Worm (Caenorhabditis elegans): ENCODE results near the gene eif-2A.
A peak's percentile ranks its signal among the peaks of the same experiment; 100 is the strongest.

eif-2A gene

DNA sequence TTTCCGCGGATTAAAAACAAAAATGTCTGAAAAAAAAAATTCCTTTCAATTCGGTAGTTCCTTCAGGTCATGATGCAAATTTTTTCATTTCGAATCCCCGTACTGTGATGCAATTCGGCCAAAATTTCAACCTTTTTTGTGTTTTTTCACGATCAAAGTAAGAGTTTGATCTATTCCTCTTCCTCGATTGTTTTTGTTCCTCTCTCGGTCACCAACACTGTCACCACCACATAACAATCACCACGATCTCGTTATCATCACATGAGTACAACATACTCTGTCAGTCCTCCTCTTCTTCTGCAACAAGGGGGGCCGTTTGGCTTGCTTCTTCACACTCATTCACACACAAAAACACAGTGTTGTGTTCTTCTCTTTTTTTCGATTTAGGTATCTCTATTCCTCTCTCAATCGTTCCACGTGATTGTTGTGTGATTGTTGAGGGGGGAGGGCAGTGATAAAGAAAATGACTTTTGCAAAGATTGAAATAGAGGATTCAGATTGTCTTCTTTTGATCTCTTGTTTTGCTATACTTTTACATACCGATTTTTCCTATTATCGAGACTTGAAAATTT is 26.3 kb upstream of the eif-2A start (continued):
- no peak for TF ChIP-seq ceh-9 (tag; optimal IDR thresholded peaks at IDR 0.05)
- TF ChIP-seq daf-12 (tag; optimal IDR thresholded peaks at IDR 0.05): no peak
- TF ChIP-seq nhr-237 (tag; optimal IDR thresholded peaks at IDR 0.05): no peak
- TF ChIP-seq lin-15B (tag; optimal IDR thresholded peaks at IDR 0.05): no peak
- TF ChIP-seq zag-1 (tag; optimal IDR thresholded peaks at IDR 0.05): no peak
- TF ChIP-seq hmg-11 (tag; optimal IDR thresholded peaks at IDR 0.05): no peak
- TF ChIP-seq nhr-12 (tag; optimal IDR thresholded peaks at IDR 0.05): no peak
- TF ChIP-seq egl-5 (tag; optimal IDR thresholded peaks at IDR 0.05): no peak
- TF ChIP-seq ztf-4 (tag; optimal IDR thresholded peaks at IDR 0.05): no peak
- no peak for TF ChIP-seq egl-27 (tag; optimal IDR thresholded peaks at IDR 0.05)
- TF ChIP-seq nhr-67 (tag; optimal IDR thresholded peaks at IDR 0.05): no peak
- peak; percentile 77 for TF ChIP-seq nhr-43 (tag; optimal IDR thresholded peaks at IDR 0.05; ENCODE audit: poor library complexity, severe bottlenecking)
- TF ChIP-seq elt-3 (tag; optimal IDR thresholded peaks at IDR 0.05): peak in 1 of 3 experiments; percentile 66
- no peak for TF ChIP-seq fkh-10 (GFP tag; optimal IDR thresholded peaks at IDR 0.05)

DNA sequence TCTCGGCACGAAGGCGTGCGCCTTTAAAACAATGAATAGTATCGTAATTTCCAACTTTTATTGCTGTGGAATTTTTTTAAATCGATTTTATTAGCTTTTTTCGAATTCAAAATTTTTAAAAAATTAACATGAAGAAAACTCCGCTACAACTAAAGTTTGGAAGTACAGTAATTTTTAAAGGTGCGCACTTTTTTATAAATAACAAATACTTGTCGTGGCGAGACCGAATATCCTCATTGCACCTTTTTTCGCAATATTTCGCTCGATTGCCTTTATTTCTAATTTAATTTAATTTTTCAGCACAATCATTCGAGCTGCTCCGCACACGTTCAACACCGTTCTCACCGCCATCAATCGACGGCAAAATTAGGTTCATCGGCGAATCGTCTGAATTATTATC is 25.7 kb upstream of the eif-2A start, which contains the start of the genes T09F3.2 and T09F3.7:
T09F3.2 (plus strand) TSS at position 301 of the 400 bp plus-strand sequence.
T09F3.7 (plus strand) TSS at position 315 of the 400 bp plus-strand sequence.
- TF ChIP-seq ama-1 (optimal IDR thresholded peaks at IDR 0.05) (peak; percentile 4), nhr-67 (tag; optimal IDR thresholded peaks at IDR 0.05) (no peak), elt-3 (tag; optimal IDR thresholded peaks at IDR 0.05) (no peak), snpc-4 (tag; optimal IDR thresholded peaks at IDR 0.05) (no peak)

- TF ChIP-seq tbx-2 (tag; optimal IDR thresholded peaks at IDR 0.05): no peak
- no peak for TF ChIP-seq ceh-9 (tag; optimal IDR thresholded peaks at IDR 0.05)
- no peak for TF ChIP-seq nhr-23 (tag; optimal IDR thresholded peaks at IDR 0.05)
- TF ChIP-seq nhr-28 (tag; optimal IDR thresholded peaks at IDR 0.05): no peak
- TF ChIP-seq ama-1 (optimal IDR thresholded peaks at IDR 0.05): no peak
- TF ChIP-seq nhr-77 (tag; optimal IDR thresholded peaks at IDR 0.05): no peak
These were observed 23.1 kb upstream of the eif-2A start, which contains the start of gene gpd-1 for ce11 chrII:10393282-10394179. Gene gpd-1 (plus strand): TSS chrII:10394129.

DNA sequence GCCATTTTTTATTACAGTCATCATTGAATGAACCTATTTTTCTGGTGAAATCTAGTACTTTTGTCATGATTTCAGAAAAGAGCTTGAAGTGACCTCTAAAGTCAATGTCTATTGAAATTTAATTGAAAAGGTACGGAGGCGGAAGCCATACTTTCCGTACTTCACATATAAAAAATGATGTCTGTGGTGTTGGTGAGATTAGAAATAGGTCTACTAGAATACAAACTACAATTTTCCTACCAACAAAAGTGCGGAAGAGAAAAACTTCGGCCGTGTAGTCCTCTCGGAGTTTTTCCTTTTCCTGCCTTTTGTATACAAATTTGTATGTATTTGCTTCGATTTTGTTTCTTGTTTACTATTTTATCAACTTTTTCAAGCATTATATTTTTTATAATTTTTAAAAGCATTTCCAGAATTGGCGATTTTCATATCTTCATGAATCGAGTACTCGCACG is 21.3 kb upstream of the eif-2A start, which contains the start of gene T09F3.4:
T09F3.4 (plus strand) TSS at position 405 of the 455 bp plus-strand sequence.
- TF ChIP-seq nhr-23 (tag; optimal IDR thresholded peaks at IDR 0.05): peak; percentile 58
- no peak for TF ChIP-seq mdl-1 (tag; optimal IDR thresholded peaks at IDR 0.05)
- peak; percentile 52 for TF ChIP-seq lin-15B (tag; optimal IDR thresholded peaks at IDR 0.05)
- TF ChIP-seq nhr-237 (tag; optimal IDR thresholded peaks at IDR 0.05): no peak
- TF ChIP-seq mml-1 (tag; optimal IDR thresholded peaks at IDR 0.05): no peak
- TF ChIP-seq nfya-1 (tag; optimal IDR thresholded peaks at IDR 0.05; ENCODE audit: insufficient read depth): peak; percentile 69
- peak; percentile 25 for TF ChIP-seq elt-2 (tag; optimal IDR thresholded peaks at IDR 0.05)
- TF ChIP-seq nhr-43 (tag; optimal IDR thresholded peaks at IDR 0.05; ENCODE audit: poor library complexity, severe bottlenecking): peak; percentile 68
- TF ChIP-seq pha-4 (tag; optimal IDR thresholded peaks at IDR 0.05): peak; percentile 70
- TF ChIP-seq zag-1 (tag; optimal IDR thresholded peaks at IDR 0.05): no peak
- peak; percentile 70 for TF ChIP-seq snpc-4 (tag; optimal IDR thresholded peaks at IDR 0.05)
- TF ChIP-seq hmg-11 (tag; optimal IDR thresholded peaks at IDR 0.05): peak; percentile 35
- TF ChIP-seq lin-39 (tag; optimal IDR thresholded peaks at IDR 0.05): no peak
- no peak for TF ChIP-seq nhr-28 (tag; optimal IDR thresholded peaks at IDR 0.05)
- TF ChIP-seq pqm-1 (tag; optimal IDR thresholded peaks at IDR 0.05): peak; percentile 2

ce11 chrII:10396578-10396977 is 20.0 kb upstream of the eif-2A start, which contains the start of gene T09F3.5:
Gene T09F3.5 (plus strand): TSS chrII:10396878.
- no peak for TF ChIP-seq daf-12 (tag; optimal IDR thresholded peaks at IDR 0.05)
- no peak for TF ChIP-seq elt-3 (tag; optimal IDR thresholded peaks at IDR 0.05)
- TF ChIP-seq nhr-23 (tag; optimal IDR thresholded peaks at IDR 0.05): no peak
- no peak for TF ChIP-seq nhr-77 (tag; optimal IDR thresholded peaks at IDR 0.05)
- TF ChIP-seq ama-1 (optimal IDR thresholded peaks at IDR 0.05): no peak
- TF ChIP-seq tbx-2 (tag; optimal IDR thresholded peaks at IDR 0.05): no peak
- TF ChIP-seq egl-27 (tag; optimal IDR thresholded peaks at IDR 0.05): no peak
- no peak for TF ChIP-seq elt-1 (tag; optimal IDR thresholded peaks at IDR 0.05)
- no peak for TF ChIP-seq pqm-1 (tag; optimal IDR thresholded peaks at IDR 0.05)
- no peak for TF ChIP-seq unc-39 (tag; optimal IDR thresholded peaks at IDR 0.05)
- no peak for TF ChIP-seq aly-2 (tag; optimal IDR thresholded peaks at IDR 0.05)
- TF ChIP-seq nfya-1 (tag; optimal IDR thresholded peaks at IDR 0.05; ENCODE audit: insufficient read depth): no peak
- TF ChIP-seq eor-1 (tag; optimal IDR thresholded peaks at IDR 0.05): no peak
